Worm (Caenorhabditis elegans) whole organism, young adult: Measurements from ENCODE around the gene ifas-3.

Experiments used
- hlh-26 ChIP-seq: fragments of 200-800 bp; sonication (Bioruptor generic); conservative IDR thresholded peaks from 2 replicates; pipeline ENCODE4 v1.3.6; 2022; ENCODE audit warnings: missing genetic modification reagents, missing genetic modification characterization, missing compliant biosample characterization
- hmg-1.2 ChIP-seq: fragments of 200-800 bp; sonication (Bioruptor generic); IDR thresholded peaks from 2 replicates; pipeline ENCODE4 v1.3.6; 2022; ENCODE audit warnings: missing genetic modification reagents, missing genetic modification characterization, missing compliant biosample characterization
- lin-54 ChIP-seq: fragments of 200-800 bp; sonication (Bioruptor generic); optimal IDR thresholded peaks from 2 replicates; lab custom pipeline; 2018; ENCODE audit warnings: mild to moderate bottlenecking, missing genetic modification characterization, missing compliant biosample characterization
- madf-3 ChIP-seq: fragments of 200-800 bp; sonication (Bioruptor generic); IDR thresholded peaks from 2 replicates; pipeline ENCODE4 v1.3.6; 2022; ENCODE audit warnings: missing genetic modification reagents, missing genetic modification characterization, missing compliant biosample characterization
- unc-62 ChIP-seq: fragments of 150-350 bp; optimal IDR thresholded peaks from 2 replicates; lab custom pipeline; 2014; ENCODE audit warnings: missing biosample characterization, missing genetic modification reagents, missing genetic modification characterization

ce11 chrIV:15931176-15931575 lies 19.5 kb downstream of the ifas-3 start:
- TF ChIP-seq hmg-1.2 (GFP tag; lab: Robert Waterston, UW): peak; percentile 71
- peak; percentile 59 for TF ChIP-seq lin-54 (GFP tag; lab: Kevin White, UChicago)
- TF ChIP-seq unc-62 (GFP tag; lab: Kevin White, UChicago): no peak
- no peak for TF ChIP-seq madf-3 (GFP tag; lab: Robert Waterston, UW)
- TF ChIP-seq hlh-26: no peak
